Worm (Caenorhabditis elegans) whole organism, L4/young adult: ENCODE measurements around the gene Y57A10C.9.

Experiments used
- W03F9.2 ChIP-seq: fragments of 150-350 bp; optimal IDR thresholded peaks from 2 replicates; lab custom pipeline; 2014; ENCODE audit warnings: missing biosample characterization, missing genetic modification characterization
- dao-5 ChIP-seq: sonication (generic microtip); optimal IDR thresholded peaks from 2 replicates; lab custom pipeline; 2016; ENCODE audit warnings: missing genotype, missing genetic modification characterization, moderate library complexity, missing compliant biosample characterization
- him-1 ChIP-seq: sonication (generic microtip); optimal IDR thresholded peaks from 2 replicates; lab custom pipeline; 2016; ENCODE audit warnings: missing genotype, missing genetic modification reagents, missing genetic modification characterization, missing compliant biosample characterization

Gene Y57A10C.9

DNA sequence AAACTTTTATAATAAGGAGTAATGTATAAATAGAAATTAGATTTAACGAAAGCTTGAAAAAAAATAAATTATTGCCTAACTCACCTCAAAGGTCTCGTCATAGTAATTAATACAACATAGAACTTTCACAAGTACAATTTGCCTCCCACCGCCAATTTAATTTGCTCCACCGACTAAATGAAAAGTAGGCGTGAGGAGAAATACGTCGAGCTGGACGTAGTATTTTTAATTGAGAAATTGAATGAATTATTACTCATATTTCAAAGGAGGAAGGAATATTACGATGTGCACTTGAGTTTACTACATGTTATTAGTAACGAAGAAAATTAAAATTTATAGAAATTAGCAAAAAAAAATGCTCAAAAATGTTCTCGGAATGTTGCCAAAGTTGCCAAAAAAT is at the start of gene Y57A10C.9:
Gene Y57A10C.9, minus strand, starts transcription at position 101 of the 400 bp plus-strand sequence.
- TF ChIP-seq W03F9.2 (no peak), him-1 (tag; lab: Kevin White, UChicago) (no peak), dao-5 (tag; lab: Kevin White, UChicago) (no peak)

DNA sequence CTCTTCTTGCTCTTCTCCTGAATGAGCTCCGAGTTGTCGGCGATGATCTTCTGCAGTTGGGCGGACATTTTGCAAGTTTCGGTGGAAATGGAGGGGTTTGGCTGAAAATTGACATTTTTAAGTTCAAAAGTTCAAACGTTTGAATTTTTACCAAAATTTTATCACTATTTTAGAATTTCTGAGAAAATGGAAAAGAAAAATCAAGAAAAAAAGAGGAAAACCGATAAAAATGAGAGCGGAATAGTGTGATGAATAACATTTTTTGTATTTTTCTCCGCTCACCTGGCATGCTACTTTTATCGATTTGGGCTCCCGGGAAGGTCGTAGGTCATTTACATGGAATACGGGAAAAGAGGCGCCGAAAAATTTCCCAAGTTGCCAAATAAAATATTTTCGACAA is 46.7 kb upstream of the Y57A10C.9 start, which contains the start of gene F15A4.10:
Gene F15A4.10, minus strand, starts transcription at position 101 of the 400 bp plus-strand sequence.
- no peak for TF ChIP-seq dao-5 (tag; lab: Kevin White, UChicago)
- TF ChIP-seq W03F9.2: no peak

DNA sequence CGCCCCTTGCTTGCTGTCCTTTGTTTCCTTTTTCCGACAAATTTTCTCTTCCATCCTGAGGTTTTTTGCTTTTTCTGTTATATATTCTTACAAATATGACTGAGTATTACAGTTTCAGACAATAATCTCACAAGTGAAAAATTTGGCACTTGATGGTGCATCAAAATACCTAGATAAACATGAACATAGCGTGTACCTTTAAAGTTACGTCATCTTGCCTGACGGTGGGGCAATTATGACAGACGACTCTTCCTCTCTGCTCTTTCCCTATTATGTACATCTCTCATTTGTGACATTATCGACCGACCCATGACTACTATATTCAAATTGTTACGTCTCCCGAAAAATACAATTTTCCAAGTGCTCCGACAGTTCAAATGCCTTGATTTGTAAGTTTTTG is 44.3 kb upstream of the Y57A10C.9 start, which contains the start of gene fbxb-102:
Gene fbxb-102, plus strand, starts transcription at position 301 of the 400 bp plus-strand sequence.
- TF ChIP-seq W03F9.2 (no peak), him-1 (tag; lab: Kevin White, UChicago) (no peak), dao-5 (tag; lab: Kevin White, UChicago) (no peak)

DNA sequence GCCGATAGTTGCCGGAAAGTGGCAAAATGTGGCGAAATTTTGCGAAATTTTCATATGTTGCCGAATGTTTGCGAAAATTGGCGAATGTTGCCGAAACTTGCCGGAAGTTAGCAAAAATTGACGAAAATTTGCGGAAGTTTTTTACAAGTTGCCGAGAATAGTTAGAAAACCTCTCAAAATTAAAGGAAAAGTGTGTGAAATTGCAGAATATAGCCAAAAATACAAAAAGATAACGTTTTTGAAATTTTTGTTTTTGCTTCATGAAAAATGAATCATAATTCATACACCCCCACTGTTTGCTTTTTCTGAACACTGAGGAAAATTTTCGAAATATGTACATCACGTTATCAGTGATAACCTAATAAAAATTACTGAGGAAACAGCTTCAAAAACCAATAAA is 43.3 kb upstream of the Y57A10C.9 start:
- no peak for TF ChIP-seq him-1 (tag; lab: Kevin White, UChicago)

DNA sequence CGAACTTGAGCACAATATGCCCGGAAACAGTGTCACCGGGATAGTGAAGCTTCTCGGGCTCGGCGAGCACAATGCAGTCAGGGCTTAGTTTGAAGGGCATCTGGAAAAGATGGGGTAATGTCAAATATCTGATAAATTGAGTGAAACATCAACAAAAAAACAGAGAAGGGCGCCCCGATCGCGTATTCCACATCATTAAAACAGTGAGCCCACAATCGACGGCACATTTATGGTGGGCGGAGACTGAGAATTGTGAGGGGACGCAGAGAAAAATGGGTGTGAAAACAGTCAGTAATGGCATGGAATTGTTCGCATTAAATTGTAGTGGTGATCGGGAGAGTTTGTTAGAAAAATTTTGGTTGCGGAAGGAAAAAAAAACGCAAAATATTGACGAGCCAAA is 42.5 kb upstream of the Y57A10C.9 start, which contains the start of gene arrd-9:
Gene arrd-9, minus strand, starts transcription at position 101 of the 400 bp plus-strand sequence.
- TF ChIP-seq dao-5 (tag; lab: Kevin White, UChicago) (no peak), W03F9.2 (no peak), him-1 (tag; lab: Kevin White, UChicago) (no peak)

DNA sequence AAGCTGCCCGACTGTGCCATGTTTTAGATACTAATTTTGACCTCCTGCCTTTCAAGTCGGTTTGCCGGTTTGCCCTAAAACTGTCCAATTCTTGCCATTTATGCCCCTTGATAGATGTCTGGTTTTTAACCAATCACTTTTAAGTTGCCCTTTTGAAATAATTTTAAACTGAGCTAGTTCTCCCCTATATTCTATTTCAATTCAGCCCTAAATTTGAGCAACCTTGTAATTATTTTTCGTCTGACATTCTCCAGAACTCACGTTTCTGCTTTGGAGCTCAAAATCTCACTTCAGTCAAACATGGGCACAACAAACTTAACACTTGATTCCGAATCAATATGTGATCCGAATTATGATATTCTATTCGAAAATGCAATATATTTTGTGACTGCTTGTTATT is 35.1 kb upstream of the Y57A10C.9 start, which contains the start of gene srg-17:
Gene srg-17, plus strand, starts transcription at position 301 of the 400 bp plus-strand sequence.
- TF ChIP-seq dao-5 (tag; lab: Kevin White, UChicago): no peak

DNA sequence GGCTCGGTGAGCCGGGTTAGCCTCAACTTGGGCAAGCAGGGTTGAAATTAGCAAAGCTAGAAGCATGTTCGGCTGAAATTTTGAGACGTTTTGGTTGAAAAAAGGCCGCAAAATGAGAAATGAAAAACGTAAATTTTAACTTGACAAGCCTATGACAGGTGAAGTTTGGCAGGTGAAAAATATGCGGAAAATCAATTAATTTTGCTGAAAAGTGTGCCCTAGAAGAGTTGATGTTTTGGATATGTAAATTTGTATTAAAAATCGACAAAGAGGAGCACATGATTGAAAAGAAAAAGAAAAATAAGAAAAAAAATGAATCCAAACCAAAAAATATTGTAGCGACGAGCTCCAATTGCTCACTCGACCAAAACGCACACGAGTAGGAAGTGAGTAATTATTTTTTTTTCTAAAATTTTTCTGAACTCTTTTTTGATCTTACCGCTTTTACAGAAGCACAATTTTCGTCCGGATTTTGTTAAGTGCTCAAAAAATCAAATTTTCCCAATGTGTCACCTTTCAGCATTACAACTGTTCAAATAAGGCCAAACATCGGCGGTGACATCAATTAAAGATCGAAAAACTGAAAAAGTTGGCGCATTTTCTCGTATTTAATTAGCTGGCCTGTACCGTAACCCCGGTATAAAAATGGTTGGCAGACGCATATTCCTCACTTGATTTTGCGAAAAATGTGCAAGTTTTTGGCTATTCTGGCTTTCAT is 33.0 kb upstream of the Y57A10C.9 start, which contains the start of the genes F15A4.5 and phat-8:
Gene F15A4.5, minus strand, starts transcription at position 101 of the 718 bp plus-strand sequence.
Gene phat-8, plus strand, starts transcription at position 668 of the 718 bp plus-strand sequence.
- TF ChIP-seq him-1 (tag; lab: Kevin White, UChicago): no peak
- TF ChIP-seq W03F9.2: no peak
- no peak for TF ChIP-seq dao-5 (tag; lab: Kevin White, UChicago)

DNA sequence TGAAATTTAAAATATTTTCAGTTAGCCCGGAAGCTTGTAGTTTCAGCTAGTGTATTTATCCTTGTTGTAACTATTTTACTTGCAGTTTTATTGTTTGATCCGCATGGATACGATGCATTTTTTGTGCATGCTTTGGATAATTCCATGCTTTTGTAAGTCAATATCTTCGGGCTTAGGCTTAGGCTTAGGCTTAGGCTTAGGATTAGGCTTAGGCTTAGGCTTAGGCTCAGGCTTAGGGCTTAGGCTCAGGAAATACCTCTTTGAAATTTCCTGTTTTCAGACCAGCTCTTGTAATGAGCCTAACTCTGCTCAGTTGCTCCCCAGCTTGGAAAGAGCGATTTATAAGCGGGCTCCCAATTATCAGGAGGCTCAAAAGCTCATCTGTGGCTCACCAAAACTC is 28.7 kb upstream of the Y57A10C.9 start, which contains the start of gene srg-16:
Gene srg-16, plus strand, starts transcription at position 87 of the 400 bp plus-strand sequence.
- TF ChIP-seq dao-5 (tag; lab: Kevin White, UChicago): no peak
- TF ChIP-seq W03F9.2: no peak
- no peak for TF ChIP-seq him-1 (tag; lab: Kevin White, UChicago)

DNA sequence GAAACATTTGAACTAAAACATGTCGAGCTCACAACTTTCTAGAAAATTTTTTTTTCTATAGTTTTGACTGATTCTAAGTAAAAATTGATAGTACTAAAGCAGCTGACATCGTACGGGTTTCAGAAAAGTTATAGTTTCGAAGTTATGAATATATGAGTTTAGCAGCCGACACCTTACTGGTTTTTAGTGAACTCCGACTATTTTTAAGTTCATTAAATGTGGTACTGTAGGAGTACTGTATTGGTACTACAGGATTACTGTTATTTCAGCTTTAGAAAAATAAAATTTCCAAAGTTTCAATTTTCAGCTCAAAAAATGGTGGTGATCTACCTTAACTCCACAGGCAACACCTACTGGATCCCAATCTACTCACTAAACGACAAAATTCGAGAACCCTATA is 27.2 kb upstream of the Y57A10C.9 start, which contains the start of gene sre-37:
Gene sre-37, plus strand, starts transcription at position 301 of the 400 bp plus-strand sequence.
- TF ChIP-seq dao-5 (tag; lab: Kevin White, UChicago) (no peak), him-1 (tag; lab: Kevin White, UChicago) (no peak), W03F9.2 (no peak)

DNA sequence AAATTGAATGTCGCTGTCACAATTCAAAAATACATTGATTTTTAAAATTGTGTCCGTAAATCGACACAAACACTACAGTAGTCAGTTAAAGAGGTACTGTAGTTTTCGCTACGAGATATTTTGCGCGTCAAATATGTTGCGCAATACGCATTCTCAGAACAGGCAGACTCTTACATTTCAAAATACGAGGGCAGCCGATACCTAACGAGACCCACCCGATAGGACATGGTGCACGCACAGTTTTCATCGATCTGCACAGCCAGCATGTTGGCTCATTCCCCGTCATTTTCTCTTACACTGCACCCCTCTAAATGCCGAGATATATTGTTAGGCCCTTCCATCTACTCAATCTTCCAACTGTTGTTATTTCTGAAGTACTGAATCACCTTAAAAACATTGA is 23.9 kb upstream of the Y57A10C.9 start, which contains the start of gene F15A4.2:
Gene F15A4.2, plus strand, starts transcription at position 301 of the 400 bp plus-strand sequence.
- no peak for TF ChIP-seq dao-5 (tag; lab: Kevin White, UChicago)
- no peak for TF ChIP-seq him-1 (tag; lab: Kevin White, UChicago)
- TF ChIP-seq W03F9.2: no peak

DNA sequence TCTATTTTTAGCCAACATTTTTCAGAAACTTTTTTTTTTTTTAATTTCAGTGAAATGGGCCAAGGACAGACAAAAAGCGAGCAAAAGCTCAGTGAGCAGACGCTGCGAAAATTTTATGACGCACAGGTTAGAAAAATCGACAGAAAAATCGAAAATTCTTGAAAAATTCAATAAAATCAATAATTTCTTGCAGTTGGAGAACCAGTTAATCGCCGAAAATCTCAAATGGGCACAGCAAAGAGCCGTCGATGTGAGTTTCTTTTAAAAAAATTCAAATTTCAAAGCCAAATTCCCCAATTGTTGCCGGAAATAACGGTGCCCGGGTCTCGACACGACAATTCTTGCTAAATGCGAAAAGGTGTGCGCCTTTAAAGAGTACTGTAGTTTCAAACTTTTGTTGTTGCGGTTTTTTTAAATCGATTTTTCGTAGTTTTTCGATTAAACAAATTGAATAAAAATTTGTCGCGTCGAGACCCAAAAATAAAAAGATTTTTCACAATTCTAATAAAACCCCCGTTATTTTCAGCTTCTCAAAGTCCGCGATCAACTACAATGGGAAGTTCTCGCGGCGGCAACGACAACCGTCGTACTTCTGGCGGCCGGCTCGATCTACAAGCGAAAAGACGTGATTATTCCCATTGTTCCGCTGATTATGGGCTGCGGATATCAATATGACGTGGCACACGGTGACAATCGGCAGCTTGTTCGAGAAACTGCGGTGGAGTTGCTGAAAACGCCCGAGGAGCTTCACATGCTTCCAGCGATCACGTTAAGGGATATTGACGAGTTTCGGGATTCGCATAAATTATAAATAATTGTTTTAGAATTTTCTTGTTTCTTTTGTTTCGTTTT is 22.5 kb upstream of the Y57A10C.9 start, which contains the start of gene tag-280:
Gene tag-280, plus strand, starts transcription at position 51 of the 852 bp plus-strand sequence.
- TF ChIP-seq W03F9.2: no peak
- no peak for TF ChIP-seq him-1 (tag; lab: Kevin White, UChicago)
- TF ChIP-seq dao-5 (tag; lab: Kevin White, UChicago): no peak

DNA sequence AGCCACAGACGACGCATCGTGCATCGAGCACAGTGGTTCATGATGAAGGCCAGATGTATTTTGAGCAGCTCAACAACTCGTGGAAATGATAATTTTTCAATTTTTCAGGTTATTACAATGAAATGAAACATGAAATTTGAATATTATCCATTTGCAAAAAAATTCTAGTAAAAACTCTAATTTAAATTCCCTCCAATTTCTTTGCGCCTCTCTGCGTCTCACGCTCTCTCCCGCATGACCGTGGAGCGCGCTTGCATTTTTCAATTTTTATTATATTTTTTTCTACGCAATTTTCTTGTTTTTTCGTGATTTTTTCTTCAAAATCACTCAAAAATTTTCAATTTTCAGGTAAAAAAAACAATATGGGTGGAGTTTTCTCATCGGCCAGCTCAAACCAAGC is 21.1 kb upstream of the Y57A10C.9 start, which contains the start of gene tag-281:
Gene tag-281, plus strand, starts transcription at position 340 of the 400 bp plus-strand sequence.
- peak; percentile 72 for TF ChIP-seq W03F9.2
- no peak for TF ChIP-seq him-1 (tag; lab: Kevin White, UChicago)

DNA sequence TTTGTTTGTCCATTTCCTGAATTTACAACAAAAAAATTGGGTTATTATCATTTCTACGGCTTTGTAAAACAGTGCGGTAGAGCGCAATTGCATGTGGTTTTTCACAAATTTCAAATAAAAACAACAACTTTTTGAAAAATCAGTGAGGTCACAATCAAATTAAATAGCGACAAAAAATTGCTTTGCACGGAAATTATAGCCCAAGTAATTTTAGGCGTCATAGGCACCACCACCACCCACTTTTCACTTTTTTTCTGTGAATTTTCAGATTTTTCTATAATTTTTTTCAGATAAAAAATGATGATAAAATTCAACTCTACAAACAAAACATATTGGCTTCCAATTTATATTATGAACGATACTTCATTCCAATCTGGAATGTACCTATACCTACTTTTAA is 18.9 kb upstream of the Y57A10C.9 start, which contains the start of gene sre-38:
Gene sre-38, plus strand, starts transcription at position 301 of the 400 bp plus-strand sequence.
- TF ChIP-seq W03F9.2: no peak
- TF ChIP-seq him-1 (tag; lab: Kevin White, UChicago): no peak
- TF ChIP-seq dao-5 (tag; lab: Kevin White, UChicago): no peak
